Fruit fly (Drosophila melanogaster) ovary, adult (tissue): ENCODE results near the gene mtm.

Experiments used
- CG17801 ChIP-seq: fragments of 200-800 bp; optimal IDR thresholded peaks from 2 replicates; lab custom pipeline; 2019; ENCODE audit warnings: missing biosample characterization, mild to moderate bottlenecking, missing genetic modification characterization, moderate library complexity; ENCODE audit not compliant: partially characterized antibody

The mtm gene

DNA sequence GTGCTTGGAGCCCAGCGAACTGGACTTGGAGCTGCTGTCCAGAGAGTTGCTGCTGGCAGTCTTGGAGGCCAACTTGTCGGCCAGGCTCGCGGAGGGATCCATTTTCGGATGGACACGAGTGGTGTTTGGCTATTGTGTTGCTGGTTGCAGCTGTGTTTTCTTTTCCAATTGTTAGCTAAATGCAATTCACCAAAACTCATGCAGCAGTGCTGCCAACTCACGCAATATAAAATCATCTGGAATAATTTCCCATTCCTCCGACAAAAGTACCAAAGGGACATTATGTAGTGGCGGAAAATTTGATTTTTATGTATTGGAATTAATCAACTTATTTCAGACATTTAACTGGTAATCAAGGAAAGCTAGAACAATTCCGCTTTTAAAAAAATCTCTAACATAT lies at the start of gene mtm:
mtm (minus strand) TSS at position 306 of the 400 bp plus-strand sequence.
- no peak for TF ChIP-seq CG17801 (GFP tag; lab: Kevin White, UChicago)

DNA sequence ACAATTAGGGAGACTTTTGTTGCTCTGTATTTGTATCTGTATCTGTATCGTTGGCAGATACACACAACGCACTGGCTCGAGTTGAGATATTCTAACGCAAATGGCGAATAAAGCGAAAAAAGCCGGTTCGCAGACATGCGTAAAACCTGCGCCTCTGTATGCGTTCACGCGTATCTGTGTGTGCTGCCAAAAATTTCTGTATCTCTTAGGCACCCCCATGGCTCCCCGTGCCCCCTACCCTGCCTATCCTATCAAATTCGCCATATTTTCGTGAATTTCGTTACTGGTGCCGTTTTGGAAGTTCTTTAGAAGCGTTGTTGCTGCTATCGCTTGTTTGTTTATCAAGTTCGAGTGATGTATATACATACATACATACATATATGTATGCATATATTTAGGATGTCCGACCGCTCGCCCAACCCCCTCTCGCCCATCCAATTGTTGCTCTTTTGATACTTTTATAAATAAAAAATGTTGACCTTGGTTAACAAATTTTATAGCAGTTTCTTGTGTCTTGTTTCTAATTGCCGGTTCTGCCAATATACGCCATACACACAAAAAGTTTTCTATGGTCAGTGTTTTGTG lies 49.0 kb upstream of the mtm start:
- no peak for TF ChIP-seq CG17801 (GFP tag; lab: Kevin White, UChicago)

DNA sequence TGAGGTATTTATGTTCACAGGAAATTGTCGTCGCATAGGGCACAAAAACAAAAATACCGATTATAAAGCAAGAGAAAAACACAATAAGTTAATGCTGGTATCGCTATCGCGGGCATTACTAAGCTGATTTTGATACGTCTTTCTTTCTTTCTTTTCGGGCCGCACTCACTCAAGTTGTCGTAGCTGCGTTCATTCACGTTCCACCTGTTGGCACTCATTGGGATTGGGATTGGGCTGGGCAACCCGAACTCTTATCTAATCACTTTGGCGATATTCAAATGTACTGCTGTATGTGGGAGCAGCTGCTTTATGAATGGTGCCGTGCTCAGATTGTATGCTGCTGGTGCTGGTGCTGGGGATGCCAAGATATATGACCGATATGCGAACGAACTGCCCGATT lies 47.9 kb upstream of the mtm start:
- TF ChIP-seq CG17801 (GFP tag; lab: Kevin White, UChicago): no peak

DNA sequence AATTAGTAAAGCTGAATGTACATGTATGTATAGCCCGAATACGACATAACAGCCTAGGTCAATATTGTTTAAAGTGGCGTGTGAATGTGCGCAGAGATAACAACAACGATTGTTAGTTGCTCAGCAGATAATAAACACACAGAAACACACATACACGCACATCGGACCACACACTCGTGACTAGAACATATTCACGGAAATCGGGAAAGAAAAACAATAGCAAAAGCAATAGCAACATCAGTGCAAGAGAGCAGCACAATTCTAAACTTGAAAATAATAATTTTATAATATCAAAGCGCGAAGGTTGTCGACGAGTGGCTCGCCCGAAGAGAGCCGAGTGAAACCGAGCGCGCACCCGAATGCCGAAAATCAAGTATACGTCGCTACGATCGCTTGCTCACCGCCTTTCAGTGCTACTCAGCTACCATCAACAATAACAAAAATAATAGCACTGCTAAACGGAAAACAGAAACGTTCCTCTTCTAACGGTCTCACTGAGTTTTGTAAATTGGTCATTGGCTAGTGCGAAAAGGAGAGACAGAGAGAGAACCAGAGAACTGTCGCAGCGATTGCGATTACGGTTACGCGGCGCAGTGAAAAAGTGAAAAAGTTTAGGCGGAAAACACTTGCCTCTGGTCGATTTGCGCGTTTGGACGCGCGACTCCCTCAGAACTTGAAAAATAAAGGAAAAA lies 46.3 kb upstream of the mtm start:
- peak; percentile 28 for TF ChIP-seq CG17801 (GFP tag; lab: Kevin White, UChicago)

DNA sequence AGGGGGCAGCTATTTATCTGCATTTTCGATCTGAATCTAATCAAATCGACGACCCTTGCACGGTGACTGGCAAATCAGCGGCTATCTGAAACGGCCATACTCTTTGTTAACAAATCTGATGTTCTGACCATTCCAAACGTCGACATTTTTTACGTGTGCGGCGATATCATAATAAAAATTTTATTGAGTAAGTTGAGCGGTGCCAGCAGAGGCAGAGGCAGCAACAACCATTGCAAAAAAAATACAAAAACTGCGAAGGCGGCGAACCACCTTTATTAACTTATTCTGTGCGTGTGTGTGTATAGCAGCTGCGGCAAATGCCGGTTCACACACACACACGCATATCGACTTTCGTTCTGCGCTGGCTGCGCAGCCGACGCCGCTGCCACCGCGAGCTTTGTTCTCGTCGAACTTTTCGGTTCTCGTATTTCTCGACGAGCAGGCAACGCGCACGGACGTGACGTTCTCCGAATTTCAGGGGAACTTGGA lies 45.4 kb upstream of the mtm start, which contains the start of gene Kr-h1:
Kr-h1 (plus strand) TSS at position 447 of the 489 bp plus-strand sequence.
- no peak for TF ChIP-seq CG17801 (GFP tag; lab: Kevin White, UChicago)

DNA sequence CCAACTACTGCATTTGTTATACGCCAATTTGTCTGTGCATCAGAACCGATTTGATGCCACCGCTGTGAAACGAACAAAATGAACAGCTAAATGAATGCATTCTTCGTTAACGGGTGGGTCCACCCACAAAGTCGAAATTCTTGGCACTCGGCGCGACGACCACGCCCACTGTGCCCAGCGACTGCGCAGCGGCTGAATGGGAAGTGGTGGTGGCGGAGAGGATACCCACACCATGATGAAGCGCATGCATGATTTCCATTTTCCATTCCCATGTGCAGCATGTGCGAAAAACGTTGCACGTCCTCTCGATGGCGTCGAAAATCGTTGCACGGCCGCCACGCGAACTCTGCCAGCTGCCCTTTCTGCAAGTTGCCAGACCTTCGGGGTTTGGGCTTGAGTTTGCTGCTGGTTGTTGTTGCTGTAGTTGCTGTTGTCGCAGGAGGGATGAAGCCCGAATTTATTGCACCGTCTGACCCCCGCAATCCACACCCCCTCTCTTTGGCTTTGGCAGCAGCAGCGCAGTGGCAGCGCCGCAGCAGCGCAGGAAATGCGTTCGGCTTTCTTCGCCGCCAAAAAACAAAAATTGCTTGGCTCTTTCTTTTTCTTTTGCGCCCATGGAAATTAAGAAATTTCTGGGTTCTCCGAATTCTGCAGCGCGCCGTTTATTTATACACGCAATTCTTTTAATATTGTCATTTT lies 44.5 kb upstream of the mtm start:
- TF ChIP-seq CG17801 (GFP tag; lab: Kevin White, UChicago): no peak

DNA sequence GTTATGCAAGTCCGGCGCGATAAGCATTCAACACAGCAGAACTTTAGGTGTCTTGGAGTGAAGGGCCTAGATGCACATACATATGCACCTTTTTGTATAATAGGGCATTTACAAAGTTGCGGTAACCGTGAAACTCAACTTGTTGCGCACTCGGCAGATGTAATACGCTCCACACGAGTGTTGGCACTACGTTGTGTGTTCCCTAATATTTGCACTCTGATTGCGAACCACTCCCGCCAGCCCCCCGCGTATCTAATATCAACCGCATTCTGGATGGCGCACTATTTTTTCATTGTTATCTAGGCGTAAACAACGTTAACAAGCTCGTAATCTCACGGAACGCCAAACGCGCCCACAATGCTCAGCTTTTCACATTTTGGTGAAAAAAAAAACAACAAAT lies 43.5 kb upstream of the mtm start:
- TF ChIP-seq CG17801 (GFP tag; lab: Kevin White, UChicago): no peak

DNA sequence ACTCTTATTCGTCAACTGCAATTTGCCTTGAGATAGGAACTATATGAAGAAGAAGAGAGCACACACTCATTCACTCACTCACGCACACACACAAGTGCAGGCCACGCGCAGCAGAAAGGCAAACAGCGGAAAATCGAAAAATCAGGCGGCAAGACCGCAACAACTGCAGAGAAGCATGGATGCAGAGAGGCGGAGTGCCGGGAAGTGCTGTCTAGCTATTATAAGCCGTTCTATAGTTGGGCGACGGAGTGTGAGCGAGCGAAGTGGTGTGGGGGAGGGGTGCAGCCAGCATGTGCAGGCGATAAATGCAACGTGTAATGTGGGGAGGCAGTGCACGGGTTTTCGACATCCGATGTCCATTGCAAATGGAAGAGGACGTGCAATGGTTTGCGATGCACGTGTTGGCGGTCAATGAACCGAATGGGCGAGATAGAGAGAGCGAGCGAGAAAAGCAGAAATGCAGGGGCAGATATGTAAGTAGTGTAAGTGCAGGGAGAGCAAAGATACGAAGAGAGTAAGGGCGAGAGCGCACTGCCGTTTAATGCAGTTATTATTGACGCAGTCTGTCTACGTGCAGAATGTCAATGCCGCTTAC lies 42.0 kb upstream of the mtm start:
- peak; percentile 2 for TF ChIP-seq CG17801 (GFP tag; lab: Kevin White, UChicago)

DNA sequence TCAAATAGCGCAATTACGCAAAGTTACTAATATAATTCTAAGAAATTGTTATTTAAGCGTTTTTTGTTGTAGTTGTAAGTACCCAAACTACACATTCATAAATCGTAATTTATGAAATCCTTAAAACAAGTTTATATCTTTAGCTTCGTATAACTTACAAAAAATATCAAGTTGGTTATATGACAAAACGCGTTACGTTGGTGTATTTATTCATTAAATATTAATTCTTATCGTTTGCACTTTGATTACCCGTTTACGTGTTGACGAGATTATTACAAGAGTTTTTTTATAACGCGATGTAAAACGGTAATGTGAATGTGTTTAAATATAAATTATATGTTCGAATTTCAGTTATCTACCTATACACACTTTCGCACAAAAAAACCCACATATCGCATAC lies 40.8 kb upstream of the mtm start:
- no peak for TF ChIP-seq CG17801 (GFP tag; lab: Kevin White, UChicago)

DNA sequence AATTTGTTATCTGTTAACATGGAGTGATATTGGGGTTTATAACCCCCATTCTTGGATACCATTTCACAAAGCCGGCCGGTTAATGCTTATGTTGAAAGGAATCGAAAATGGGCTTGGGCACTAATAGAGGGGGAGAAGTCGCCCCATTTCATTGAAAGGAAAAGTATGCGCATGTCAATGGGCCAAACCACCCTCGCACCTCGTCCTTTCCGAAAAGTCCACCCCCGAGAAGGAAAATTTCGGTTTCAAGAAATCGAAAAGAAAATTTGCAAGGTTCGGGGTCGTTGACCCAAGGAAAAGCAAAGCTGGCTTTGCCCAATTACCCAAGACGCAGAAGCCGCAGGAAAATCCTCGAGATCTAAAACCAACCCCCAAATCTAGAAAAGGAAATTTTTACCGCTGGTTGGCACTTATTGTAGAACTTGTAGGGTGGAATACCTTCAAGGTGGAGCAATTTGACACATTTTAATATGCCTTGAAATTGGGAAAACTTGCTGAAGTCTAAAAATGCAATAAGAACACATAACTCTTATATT lies 40.1 kb upstream of the mtm start:
- TF ChIP-seq CG17801 (GFP tag; lab: Kevin White, UChicago): no peak

DNA sequence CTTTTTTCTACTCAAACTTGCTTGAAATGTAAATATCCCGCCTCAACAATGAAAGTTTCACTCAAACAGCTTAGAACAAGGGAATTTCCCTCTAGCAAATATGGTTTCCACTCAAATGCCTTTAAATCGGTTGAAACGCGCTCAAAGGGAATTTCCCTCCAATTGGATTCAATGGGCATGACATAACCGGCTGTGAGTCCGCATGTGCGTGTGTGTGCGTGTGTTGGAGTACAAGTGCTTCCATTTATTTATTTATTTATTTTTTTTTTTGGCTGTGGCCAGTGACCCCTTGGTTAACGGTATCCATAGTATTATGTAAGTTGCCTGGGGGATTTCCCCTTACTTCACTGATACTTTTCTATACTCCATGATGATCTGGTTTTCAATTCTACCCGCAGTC lies 39.3 kb upstream of the mtm start:
- TF ChIP-seq CG17801 (GFP tag; lab: Kevin White, UChicago): no peak

DNA sequence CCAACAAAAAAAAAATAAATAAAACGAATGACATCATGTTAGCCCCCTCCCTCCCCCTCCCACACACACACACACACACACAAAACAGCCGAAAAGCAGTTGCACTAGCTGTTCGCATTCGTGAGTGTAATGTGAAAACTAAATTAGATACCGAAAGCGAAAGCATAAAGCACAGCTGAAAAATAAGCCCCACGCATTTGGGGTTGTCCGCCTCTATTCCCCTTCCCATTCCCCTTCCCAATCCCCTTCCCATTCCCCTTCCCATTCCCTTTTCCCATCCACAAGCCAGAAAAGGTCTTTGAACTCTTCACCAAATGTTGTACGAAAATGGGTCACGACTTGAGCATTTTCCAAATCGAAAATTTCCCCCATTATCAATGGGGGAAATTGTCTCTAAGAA lies 38.5 kb upstream of the mtm start:
- TF ChIP-seq CG17801 (GFP tag; lab: Kevin White, UChicago): no peak

DNA sequence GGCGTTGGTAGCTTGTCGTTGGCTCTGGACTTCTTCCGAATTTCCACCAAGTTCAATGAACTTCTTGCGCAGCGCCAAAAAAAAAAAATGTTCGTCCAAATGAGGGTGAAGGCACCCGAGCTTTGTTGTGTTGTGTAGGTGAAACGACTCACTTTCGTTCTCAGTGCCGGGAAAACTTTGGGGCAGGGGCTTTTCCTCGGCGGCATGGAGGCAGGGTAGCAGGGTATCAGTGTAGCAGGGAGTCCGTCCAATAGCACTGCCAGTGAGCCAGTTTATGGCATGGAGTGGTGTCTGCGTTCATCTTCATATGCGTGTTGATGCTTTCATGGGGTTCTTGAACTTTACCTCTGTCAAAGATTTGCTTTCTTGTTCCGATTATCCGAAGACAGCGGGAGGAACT lies 37.5 kb upstream of the mtm start:
- no peak for TF ChIP-seq CG17801 (GFP tag; lab: Kevin White, UChicago)

DNA sequence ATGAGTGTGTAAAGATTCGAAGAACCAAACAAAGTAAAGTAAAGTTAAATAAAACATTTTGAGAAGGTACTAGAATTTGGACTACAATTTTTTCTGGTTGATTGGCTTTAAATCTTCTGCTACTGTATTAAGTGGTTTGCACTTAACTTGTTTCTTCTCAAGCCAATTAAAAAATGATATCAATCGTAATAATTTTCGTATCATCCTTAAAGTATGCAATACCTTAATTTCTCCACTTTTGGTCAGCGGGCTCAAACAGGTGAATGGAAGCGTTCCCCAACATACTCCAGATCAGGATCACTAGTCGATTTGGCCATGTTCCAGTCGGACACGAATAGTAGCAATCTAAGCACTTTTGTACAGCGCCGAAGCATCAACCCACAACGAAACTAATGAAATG lies 37.1 kb upstream of the mtm start:
- no peak for TF ChIP-seq CG17801 (GFP tag; lab: Kevin White, UChicago)

DNA sequence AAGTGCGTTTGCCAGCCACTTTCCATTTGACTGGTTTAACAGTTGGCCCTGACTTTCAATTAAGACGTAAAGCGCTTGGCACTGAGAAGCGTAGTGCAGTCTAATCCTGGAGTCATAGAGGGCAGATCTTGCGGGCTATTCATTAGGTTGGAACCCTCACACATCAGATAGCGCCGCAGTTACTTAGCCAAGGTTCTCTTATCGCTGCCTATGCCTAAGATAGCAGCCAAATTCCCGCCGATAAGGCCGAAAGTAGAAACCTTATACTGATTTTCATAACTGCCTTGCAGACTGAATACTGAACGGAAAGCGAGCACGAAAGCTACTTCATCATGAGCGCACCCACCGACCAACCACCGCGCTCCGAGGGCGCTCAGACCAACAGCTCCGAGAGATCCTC lies 35.3 kb upstream of the mtm start:
- TF ChIP-seq CG17801 (GFP tag; lab: Kevin White, UChicago): no peak
